Worm (Caenorhabditis elegans) whole organism, L4 larva: Measurements from ENCODE around the gene tag-196.

ENCODE experiments used
- fkh-10 ChIP-seq: fragments of 150-350 bp; optimal IDR thresholded peaks from 2 replicates; lab custom pipeline; 2014; ENCODE audit warnings: missing biosample characterization, missing genetic modification reagents, missing genetic modification characterization
- lim-7 ChIP-seq: fragments of 200-800 bp; sonication (Bioruptor generic); IDR thresholded peaks from 2 replicates; pipeline ENCODE4 v1.3.6; 2022; ENCODE audit warnings: missing genetic modification characterization, missing compliant biosample characterization
- mdl-1 ChIP-seq, 2 experiments: fragments of 150-350 bp in 1 of 2; sonication (generic microtip) in 1 of 2; optimal IDR thresholded peaks; 2 replicates each; lab custom pipeline; 2014 to 2017; ENCODE audit warnings: missing biosample characterization in 2 of 2, missing genetic modification characterization in 2 of 2
- skn-1 ChIP-seq: fragments of 150-350 bp; optimal IDR thresholded peaks from 2 replicates; lab custom pipeline; 2014; ENCODE audit warnings: missing biosample characterization, missing genetic modification characterization

ce11 chrV:8621213-8621612 lies 26.5 kb downstream of the tag-196 start, which contains the start of gene idpc-2:
- TF ChIP-seq lim-7 (no peak), mdl-1 (tag; optimal IDR thresholded peaks at IDR 0.05; lab: Kevin White, UChicago) (no peak), fkh-10 (GFP tag; lab: Kevin White, UChicago) (no peak), skn-1 (tag; lab: Kevin White, UChicago) (no peak)
